Worm (Caenorhabditis elegans): Measurements from ENCODE around the gene T03F6.3.

DNA sequence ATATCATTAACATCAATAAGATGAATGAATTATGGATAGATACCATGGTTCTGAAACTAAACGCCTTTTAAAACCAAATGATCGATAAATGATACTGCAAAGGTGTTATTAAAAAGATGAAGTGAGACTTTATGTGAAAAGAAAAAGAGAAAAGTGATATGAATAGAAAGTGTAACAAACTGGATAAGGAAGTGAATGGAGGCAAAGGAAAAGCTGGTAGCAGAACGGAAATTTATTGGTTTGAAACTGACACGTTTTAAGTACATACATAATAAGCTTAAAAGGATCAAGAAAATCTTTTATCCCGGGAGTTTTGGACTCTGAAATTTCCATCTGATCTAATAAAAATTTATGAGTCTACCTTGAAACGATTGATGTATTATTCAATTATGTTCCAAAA lies 40.5 kb downstream of the T03F6.3 start, which contains the start of gene bli-5:
- TF ChIP-seq ztf-29 (GFP tag; IDR thresholded peaks at IDR 0.05) (no peak), flt-1 (GFP tag; IDR thresholded peaks at IDR 0.05) (no peak), ref-1 (GFP tag; conservative IDR thresholded peaks at IDR 0.05) (no peak)
